Fruit fly (Drosophila melanogaster) whole organism, adult: Measurements from ENCODE around the gene Prp3.

ENCODE experiments used
- CG11617 ChIP-seq: fragments of 200-800 bp; sonication (Bioruptor generic); optimal IDR thresholded peaks from 2 replicates; lab custom pipeline; 2017; ENCODE audit warnings: mild to moderate bottlenecking, missing biosample characterization, missing genetic modification reagents, missing genetic modification characterization
- CG12768 ChIP-seq: fragments of 200-800 bp; sonication (Bioruptor generic); optimal IDR thresholded peaks from 2 replicates; lab custom pipeline; 2017; ENCODE audit warnings: missing biosample characterization, missing genetic modification characterization, mild to moderate bottlenecking, moderate library complexity, missing genetic modification reagents
- CG14711 ChIP-seq: fragments of 200-800 bp; sonication (Bioruptor generic); optimal IDR thresholded peaks from 2 replicates; lab custom pipeline; 2018; ENCODE audit warnings: missing biosample characterization, mild to moderate bottlenecking, missing genetic modification characterization, moderate library complexity
- CG1620 ChIP-seq: fragments of 200-800 bp; sonication (Bioruptor generic); optimal IDR thresholded peaks from 2 replicates; lab custom pipeline; 2016; ENCODE audit warnings: missing biosample characterization, missing genetic modification characterization
- CG33017 ChIP-seq: fragments of 200-800 bp; sonication (Bioruptor generic); optimal IDR thresholded peaks from 2 replicates; lab custom pipeline; 2018; ENCODE audit warnings: missing biosample characterization, mild to moderate bottlenecking, missing genetic modification characterization, moderate library complexity
- CG5204 ChIP-seq: fragments of 200-800 bp; sonication (Bioruptor generic); optimal IDR thresholded peaks from 2 replicates; lab custom pipeline; 2016; ENCODE audit warnings: missing biosample characterization, missing genetic modification characterization
- CG7045 ChIP-seq: fragments of 200-800 bp; sonication (Bioruptor generic); optimal IDR thresholded peaks from 2 replicates; lab custom pipeline; 2017; ENCODE audit warnings: missing biosample characterization, mild to moderate bottlenecking, missing genetic modification characterization
- CG7101 ChIP-seq: fragments of 200-800 bp; sonication (Bioruptor generic); optimal IDR thresholded peaks from 2 replicates; lab custom pipeline; 2018; ENCODE audit warnings: missing biosample characterization, mild to moderate bottlenecking, missing genetic modification characterization, moderate library complexity
- Clk ChIP-seq: fragments of 200-800 bp; sonication (Bioruptor generic); optimal IDR thresholded peaks from 2 replicates; lab custom pipeline; 2017; ENCODE audit warnings: missing biosample characterization, missing genetic modification characterization
- Crg-1 ChIP-seq: fragments of 200-800 bp; sonication (Bioruptor generic); optimal IDR thresholded peaks from 2 replicates; lab custom pipeline; 2016; ENCODE audit warnings: missing biosample characterization, missing genetic modification characterization
- Hr96 ChIP-seq: fragments of 200-800 bp; sonication (Bioruptor generic); optimal IDR thresholded peaks from 2 replicates; lab custom pipeline; 2016; ENCODE audit warnings: missing biosample characterization, missing genetic modification characterization
- Mnt ChIP-seq: fragments of 200-800 bp; sonication (Bioruptor generic); optimal IDR thresholded peaks from 2 replicates; lab custom pipeline; 2016; ENCODE audit warnings: missing biosample characterization, mild to moderate bottlenecking, missing genetic modification characterization
- bab1 ChIP-seq: fragments of 200-800 bp; sonication (Bioruptor generic); optimal IDR thresholded peaks from 3 replicates; lab custom pipeline; 2019; ENCODE audit warnings: missing biosample characterization, mild to moderate bottlenecking, missing genetic modification characterization, moderate library complexity
- cic ChIP-seq: fragments of 200-800 bp; sonication (Bioruptor generic); optimal IDR thresholded peaks from 2 replicates; lab custom pipeline; 2017; ENCODE audit warnings: missing biosample characterization, mild to moderate bottlenecking, missing genetic modification characterization, moderate library complexity
- cnc ChIP-seq, 2 experiments: fragments of >200 bp; optimal IDR thresholded peaks; 2 replicates each; lab custom pipeline; 2017
- kay ChIP-seq: fragments of 200-800 bp; sonication (Bioruptor generic); peaks from one replicate; lab custom pipeline; 2016; ENCODE audit warnings: missing biosample characterization, missing genetic modification characterization, borderline replicate concordance
- ovo ChIP-seq: fragments of 200-800 bp; sonication (Bioruptor generic); optimal IDR thresholded peaks from 2 replicates; lab custom pipeline; 2016; ENCODE audit warnings: missing biosample characterization, missing genetic modification characterization
- pad ChIP-seq: fragments of 200-800 bp; sonication (Bioruptor generic); optimal IDR thresholded peaks from 3 replicates; lab custom pipeline; 2017; ENCODE audit warnings: missing biosample characterization, missing genetic modification characterization, mild to moderate bottlenecking, moderate library complexity, missing genetic modification reagents
- tj ChIP-seq: fragments of 200-800 bp; sonication (Bioruptor generic); optimal IDR thresholded peaks from 3 replicates; lab custom pipeline; 2017; ENCODE audit warnings: missing biosample characterization, mild to moderate bottlenecking, missing genetic modification characterization, moderate library complexity
- toe ChIP-seq: fragments of 200-800 bp; sonication (Bioruptor generic); optimal IDR thresholded peaks from 2 replicates; lab custom pipeline; 2016; ENCODE audit warnings: missing biosample characterization, missing genetic modification characterization

The Prp3 gene

DNA sequence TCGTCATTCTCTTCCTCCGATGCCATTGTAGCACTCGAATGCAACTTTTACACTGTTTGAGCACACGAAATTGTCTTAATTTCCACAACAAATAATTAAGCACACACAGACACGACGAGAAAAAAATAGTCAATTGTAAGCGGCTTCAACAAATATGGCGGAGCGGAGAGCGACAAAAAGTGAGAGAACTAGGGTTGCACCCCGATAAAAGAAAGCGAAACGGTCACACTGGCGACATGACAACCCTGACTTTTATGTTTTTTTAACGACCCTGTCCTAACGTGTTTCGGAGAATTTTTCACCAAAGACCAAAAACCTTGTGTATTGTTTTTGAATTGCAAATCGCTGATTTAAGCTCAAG, at the start of gene Prp3, which contains the start of gene Mi-2:
Gene Prp3 (plus strand): TSS at position 247 of the 361 bp plus-strand sequence.
Gene Mi-2 (minus strand): TSS at position 162 of the 361 bp plus-strand sequence.
- peak; percentile 47 for TF ChIP-seq pad
- peak; percentile 51 for TF ChIP-seq CG7101
- TF ChIP-seq Hr96 = no peak
- TF ChIP-seq ovo (GFP tag; lab: Kevin White, UChicago) = no peak
- TF ChIP-seq CG7045 (GFP tag; lab: Kevin White, UChicago) = no peak
- TF ChIP-seq bab1 (GFP tag; lab: Kevin White, UChicago) = peak; percentile 51
- TF ChIP-seq tj = no peak
- TF ChIP-seq Mnt (GFP tag; lab: Kevin White, UChicago) = peak; percentile 58
- no peak for TF ChIP-seq CG5204 (GFP tag; lab: Kevin White, UChicago)
- TF ChIP-seq CG33017 (tag; lab: Kevin White, UChicago) = no peak
- peak; percentile 62 for TF ChIP-seq CG11617
- TF ChIP-seq cic = peak; percentile 47
- TF ChIP-seq CG14711 (tag; lab: Kevin White, UChicago) = peak; percentile 81
- TF ChIP-seq CG1620 (GFP tag; lab: Kevin White, UChicago) = no peak
- no peak for TF ChIP-seq Clk
- TF ChIP-seq CG12768 (GFP tag; lab: Kevin White, UChicago) = no peak
- no peak for TF ChIP-seq cnc (optimal IDR thresholded peaks at IDR 0.05; lab: Kevin White, UChicago)
- TF ChIP-seq kay (GFP tag; lab: Kevin White, UChicago) = no peak
- TF ChIP-seq toe (GFP tag; lab: Kevin White, UChicago) = no peak
- no peak for TF ChIP-seq Crg-1

DNA sequence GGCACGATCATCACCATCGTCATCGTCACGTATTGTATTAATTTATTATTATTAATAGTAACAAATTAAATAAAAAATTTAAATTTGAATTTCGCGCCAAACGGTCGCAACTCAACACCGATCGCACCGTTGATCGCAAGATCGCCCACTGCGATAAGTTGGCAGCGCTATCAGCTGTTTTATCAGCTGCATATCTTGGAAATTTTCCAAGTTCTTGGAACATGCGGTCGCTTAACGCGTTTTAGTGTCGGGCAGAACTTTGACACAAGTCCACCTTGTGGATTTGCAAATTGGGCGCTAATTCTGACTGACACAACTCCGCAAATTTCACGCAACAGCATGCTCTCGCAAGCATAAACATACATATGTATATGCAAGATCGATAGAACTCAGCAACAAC, 48.9 kb upstream of the Prp3 start:
- TF ChIP-seq CG7101 (peak; percentile 40), CG7045 (GFP tag; lab: Kevin White, UChicago) (no peak), CG5204 (GFP tag; lab: Kevin White, UChicago) (no peak), Clk (no peak), CG12768 (GFP tag; lab: Kevin White, UChicago) (peak; percentile 73), cnc (optimal IDR thresholded peaks at IDR 0.05; lab: Kevin White, UChicago) (no peak), pad (peak; percentile 44), Mnt (GFP tag; lab: Kevin White, UChicago) (peak; percentile 86), kay (GFP tag; lab: Kevin White, UChicago) (no peak), CG33017 (tag; lab: Kevin White, UChicago) (peak; percentile 16), CG14711 (tag; lab: Kevin White, UChicago) (no peak), Crg-1 (peak; percentile 37), Hr96 (peak; percentile 31), ovo (GFP tag; lab: Kevin White, UChicago) (peak; percentile 65), CG1620 (GFP tag; lab: Kevin White, UChicago) (peak; percentile 4), tj (peak; percentile 73), toe (GFP tag; lab: Kevin White, UChicago) (no peak), bab1 (GFP tag; lab: Kevin White, UChicago) (peak; percentile 83), CG11617 (peak; percentile 58), cic (peak; percentile 25)

DNA sequence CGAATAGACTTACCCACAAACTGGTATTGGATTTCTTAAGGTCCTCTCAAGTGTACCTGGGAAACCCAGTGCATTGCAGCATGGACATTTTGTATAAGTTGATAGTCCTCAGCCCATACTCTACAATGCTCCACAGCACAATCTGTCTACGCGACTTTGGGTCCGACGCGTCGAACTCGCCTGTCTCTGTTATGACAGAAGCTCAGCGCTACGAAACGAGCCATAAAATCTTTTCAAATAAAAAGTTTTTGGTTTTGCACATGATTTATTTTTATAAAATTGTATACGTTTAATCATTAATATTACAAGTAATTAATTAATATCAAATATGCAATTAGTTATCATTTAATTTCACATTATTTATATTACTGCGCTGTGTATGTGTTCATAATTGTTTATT, 42.9 kb upstream of the Prp3 start:
- no peak for TF ChIP-seq Mnt (GFP tag; lab: Kevin White, UChicago)
- peak; percentile 33 for TF ChIP-seq kay (GFP tag; lab: Kevin White, UChicago)

DNA sequence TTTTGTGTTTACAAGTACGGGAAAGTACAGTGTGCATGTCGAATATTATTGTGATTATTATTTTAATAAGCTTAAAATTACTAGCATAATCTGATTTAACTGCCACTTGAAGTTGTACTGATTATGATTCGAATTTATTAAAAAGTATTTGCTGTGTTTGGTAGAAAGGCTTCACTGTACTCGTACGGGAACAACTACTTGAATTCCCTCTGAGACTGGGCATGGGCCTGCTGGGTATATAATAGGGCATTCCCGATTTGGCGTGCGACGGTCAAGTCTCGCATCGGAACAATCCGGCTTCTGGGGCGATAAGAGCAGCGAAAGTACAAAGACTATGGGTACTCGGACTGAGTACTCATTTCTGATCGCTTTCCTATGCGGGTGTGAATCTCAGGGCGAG, 40.4 kb upstream of the Prp3 start:
- TF ChIP-seq kay (GFP tag; lab: Kevin White, UChicago) (peak; percentile 38), Hr96 (no peak), CG5204 (GFP tag; lab: Kevin White, UChicago) (no peak), CG7101 (peak; percentile 23), Crg-1 (no peak), cnc (optimal IDR thresholded peaks at IDR 0.05; lab: Kevin White, UChicago) (no peak), toe (GFP tag; lab: Kevin White, UChicago) (no peak), CG12768 (GFP tag; lab: Kevin White, UChicago) (no peak), ovo (GFP tag; lab: Kevin White, UChicago) (no peak), Mnt (GFP tag; lab: Kevin White, UChicago) (peak; percentile 16), pad (no peak), CG7045 (GFP tag; lab: Kevin White, UChicago) (no peak), CG11617 (no peak), tj (no peak), cic (no peak), CG1620 (GFP tag; lab: Kevin White, UChicago) (no peak), Clk (no peak), bab1 (GFP tag; lab: Kevin White, UChicago) (peak; percentile 60), CG14711 (tag; lab: Kevin White, UChicago) (peak; percentile 15), CG33017 (tag; lab: Kevin White, UChicago) (no peak)

DNA sequence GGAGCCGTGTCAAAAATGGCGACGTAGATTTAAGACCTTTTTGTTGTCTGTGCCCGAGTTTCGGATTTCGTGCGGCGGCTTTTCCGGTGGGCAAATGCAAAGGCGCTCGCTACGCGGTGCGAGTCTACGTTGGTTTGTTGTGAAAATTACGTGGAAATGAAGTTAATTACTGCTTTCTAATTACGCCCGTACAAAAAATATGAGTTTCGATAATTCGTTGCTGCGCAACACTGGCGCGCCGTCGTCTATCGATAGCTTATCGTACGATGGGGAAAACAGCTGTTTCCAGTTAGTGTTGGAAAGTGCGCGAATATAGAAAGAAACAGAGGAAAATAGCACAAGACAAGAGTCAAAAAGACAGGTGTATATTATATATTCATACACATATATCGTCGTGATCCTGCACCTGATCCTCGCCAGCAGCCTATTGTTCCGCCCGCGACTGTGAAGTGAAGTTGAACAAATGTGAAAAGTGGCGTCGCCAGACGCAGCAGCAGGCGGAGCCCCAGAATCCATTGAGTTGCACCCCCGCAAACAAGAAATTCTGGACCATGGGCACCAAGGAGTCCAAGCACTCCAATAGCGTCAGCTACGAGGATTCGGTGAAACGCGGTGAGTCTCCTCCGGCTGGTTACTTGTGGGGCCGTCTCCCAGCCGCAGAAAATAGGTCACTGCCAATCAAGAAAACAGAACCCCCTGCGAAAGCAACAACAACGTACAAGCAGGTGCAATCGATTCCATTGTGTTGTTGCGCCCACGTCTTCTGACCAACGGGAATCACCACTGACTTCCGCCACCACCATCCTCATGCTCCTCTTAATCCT, 39.0 kb upstream of the Prp3 start, which contains the start of the genes Rab8 and Usp32:
Gene Rab8 (minus strand): TSS at position 236 of the 824 bp plus-strand sequence.
Gene Usp32 (plus strand): TSS at position 297 of the 824 bp plus-strand sequence.
- TF ChIP-seq Mnt (GFP tag; lab: Kevin White, UChicago) = peak; percentile 89
- TF ChIP-seq CG33017 (tag; lab: Kevin White, UChicago) = peak; percentile 73
- peak; percentile 71 for TF ChIP-seq CG7045 (GFP tag; lab: Kevin White, UChicago)
- TF ChIP-seq kay (GFP tag; lab: Kevin White, UChicago) = no peak
- peak; percentile 82 for TF ChIP-seq Hr96
- peak; percentile 94 for TF ChIP-seq CG1620 (GFP tag; lab: Kevin White, UChicago)
- TF ChIP-seq Clk = peak; percentile 68
- TF ChIP-seq cnc (optimal IDR thresholded peaks at IDR 0.05; lab: Kevin White, UChicago) = no peak
- TF ChIP-seq CG7101 = peak; percentile 84
- peak; percentile 83 for TF ChIP-seq bab1 (GFP tag; lab: Kevin White, UChicago)
- TF ChIP-seq pad = peak; percentile 83
- TF ChIP-seq Crg-1 = peak; percentile 90
- TF ChIP-seq CG12768 (GFP tag; lab: Kevin White, UChicago) = peak; percentile 80
- peak; percentile 83 for TF ChIP-seq cic
- TF ChIP-seq tj = peak; percentile 46
- TF ChIP-seq CG11617 = peak; percentile 80
- TF ChIP-seq toe (GFP tag; lab: Kevin White, UChicago) = peak; percentile 84
- TF ChIP-seq ovo (GFP tag; lab: Kevin White, UChicago) = peak; percentile 80
- peak; percentile 67 for TF ChIP-seq CG5204 (GFP tag; lab: Kevin White, UChicago)
- peak; percentile 71 for TF ChIP-seq CG14711 (tag; lab: Kevin White, UChicago)
